Fruit fly (Drosophila melanogaster) S2 (cell line): ENCODE data around the gene AnxB11.

Experiments used
- CG8478 ChIP-seq: fragments of >200 bp; optimal IDR thresholded peaks from 2 replicates; lab custom pipeline; 2018
- CTCF ChIP-seq, 2 experiments: fragments of >200 bp; optimal IDR thresholded peaks; 2 replicates each; lab custom pipeline; 2018

The AnxB11 gene

DNA sequence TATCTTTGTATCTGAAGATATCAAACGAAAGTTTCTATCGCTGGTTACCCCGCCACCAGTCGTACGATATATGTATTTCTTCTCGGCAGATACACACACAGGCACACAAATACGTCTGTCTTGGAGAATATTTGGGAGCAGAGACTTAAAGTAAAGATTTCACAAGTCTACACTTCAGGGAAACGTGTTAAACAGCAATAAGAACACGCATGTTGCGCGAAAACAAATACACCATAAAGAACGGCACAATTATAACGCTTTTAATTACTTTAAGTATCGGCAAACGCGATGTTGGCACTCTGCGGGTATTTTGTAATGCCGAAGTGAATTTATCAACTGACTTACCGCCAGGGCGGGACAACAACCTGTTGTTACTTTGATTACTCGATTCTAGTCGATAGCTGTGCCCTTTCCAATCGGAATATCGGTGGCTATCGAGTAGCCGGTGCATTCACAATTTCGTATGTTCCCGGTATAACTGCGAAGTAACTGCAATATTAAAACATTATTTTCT is at the start of gene AnxB11:
Gene AnxB11 (minus strand): TSS at position 367 of the 514 bp plus-strand sequence.
- no peak for TF ChIP-seq CG8478 (lab: Kevin White, UChicago)
- no peak for TF ChIP-seq CTCF (optimal IDR thresholded peaks at IDR 0.05; lab: Kevin White, UChicago)

DNA sequence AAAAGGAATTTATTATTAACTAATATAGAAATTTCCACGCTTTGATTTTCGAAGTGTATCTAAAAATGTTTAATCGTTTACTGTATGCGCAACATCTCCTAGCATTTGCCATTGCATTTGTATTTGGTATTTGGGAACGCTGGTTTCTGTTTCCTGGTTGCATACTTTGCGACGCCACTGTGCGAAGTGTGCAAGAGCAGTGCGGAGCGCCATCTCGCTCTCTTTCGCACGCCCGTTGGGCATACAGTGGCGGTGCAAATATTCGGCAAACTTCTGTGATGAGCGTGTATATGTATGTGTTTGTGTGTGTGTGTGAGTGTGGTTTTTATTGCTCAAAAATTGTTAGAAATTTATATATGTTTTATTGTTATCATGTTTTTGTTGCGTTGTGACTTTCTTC is 36.5 kb upstream of the AnxB11 start:
- TF ChIP-seq CTCF (optimal IDR thresholded peaks at IDR 0.05; lab: Kevin White, UChicago), result no peak
- TF ChIP-seq CG8478 (lab: Kevin White, UChicago), result no peak

DNA sequence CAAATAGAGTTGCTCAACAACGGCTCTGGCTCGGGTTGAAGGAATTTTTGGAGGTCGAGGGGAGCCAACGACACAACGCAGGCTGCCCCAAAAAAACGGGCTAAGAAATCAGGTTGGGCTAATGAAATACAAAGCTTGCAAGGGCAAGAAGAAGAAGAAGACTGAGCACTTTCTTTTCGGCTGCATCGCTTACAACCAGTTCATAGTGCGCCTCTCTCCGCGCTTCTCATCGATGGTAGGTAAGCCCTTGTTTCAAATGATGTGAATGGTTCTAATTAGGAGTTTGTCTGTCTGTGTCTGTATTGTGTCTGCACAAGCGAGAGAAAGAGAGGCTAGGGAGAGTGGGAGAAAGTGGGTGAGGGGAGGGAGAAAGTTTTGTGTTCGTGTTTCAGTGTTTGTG is 34.5 kb upstream of the AnxB11 start:
- no peak for TF ChIP-seq CG8478 (lab: Kevin White, UChicago)
- TF ChIP-seq CTCF (optimal IDR thresholded peaks at IDR 0.05; lab: Kevin White, UChicago), result no peak

DNA sequence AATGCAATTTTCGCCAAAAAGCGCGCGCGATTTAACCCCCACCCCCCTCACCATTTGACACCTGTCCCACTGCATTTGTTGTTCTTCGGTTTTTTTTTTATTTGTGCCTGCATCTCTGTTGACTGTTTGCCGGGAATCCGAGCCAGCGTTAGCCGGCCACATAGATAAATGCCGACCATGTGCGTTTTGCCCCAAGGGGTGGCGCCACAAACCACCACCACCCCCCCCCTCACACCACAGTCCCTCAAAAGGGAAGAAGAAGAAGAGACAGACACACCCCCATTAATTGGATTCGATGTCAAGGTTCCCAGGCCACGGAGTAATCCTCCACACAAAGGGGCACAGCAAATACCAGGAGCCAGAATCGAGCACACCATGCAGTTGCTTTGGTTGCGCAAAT is 27.3 kb upstream of the AnxB11 start:
- TF ChIP-seq CG8478 (lab: Kevin White, UChicago), result no peak
- TF ChIP-seq CTCF (optimal IDR thresholded peaks at IDR 0.05; lab: Kevin White, UChicago), result no peak

DNA sequence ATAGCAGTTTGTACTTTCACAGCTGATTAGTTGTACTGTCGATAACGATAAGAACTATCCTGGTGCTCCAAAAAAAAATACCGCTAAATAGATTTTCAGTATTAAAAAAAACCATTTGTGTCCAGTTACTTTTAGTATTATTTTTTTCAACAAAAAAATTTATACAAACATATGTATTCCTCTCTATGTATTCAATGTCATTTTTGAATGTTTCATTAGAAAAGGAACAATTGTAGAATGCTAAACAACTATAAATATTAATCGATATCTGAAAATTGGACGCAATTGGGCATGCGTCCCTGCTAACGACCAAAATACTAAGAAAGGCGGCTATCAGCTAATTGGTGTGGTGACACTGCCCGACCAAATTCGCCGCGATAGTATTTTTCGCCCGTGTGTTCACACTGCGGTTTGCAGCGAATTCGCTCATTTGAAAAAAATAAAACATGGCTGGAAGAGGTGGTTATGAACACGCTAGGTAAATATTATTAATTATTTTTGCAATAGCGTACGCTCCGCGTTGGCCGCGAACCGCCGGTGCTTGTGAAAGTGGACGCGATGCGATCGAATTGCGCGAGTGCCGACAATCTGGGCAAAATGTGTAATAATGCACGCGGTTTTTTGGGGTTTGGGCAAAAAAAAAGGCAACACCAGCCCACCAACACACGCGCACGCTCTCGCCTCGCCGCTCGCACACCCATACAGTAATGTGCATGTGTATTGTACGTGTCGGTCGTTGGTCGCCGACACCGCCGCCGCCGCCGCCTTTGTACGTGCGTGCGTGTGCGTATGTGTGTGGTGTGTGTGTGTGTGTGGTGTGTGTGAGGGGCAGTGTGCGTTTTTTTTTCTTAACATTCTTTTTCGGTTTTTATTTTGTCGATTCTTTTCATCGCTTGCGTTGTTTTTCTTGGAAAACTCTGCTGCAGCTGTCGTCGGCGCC is 26.5 kb upstream of the AnxB11 start, which contains the start of the genes CG34015 and eIF4H1:
Gene CG34015 (minus strand): TSS at position 51 of the 940 bp plus-strand sequence.
Gene eIF4H1 (plus strand): TSS at position 414 of the 940 bp plus-strand sequence.
- TF ChIP-seq CG8478 (lab: Kevin White, UChicago) (no peak), CTCF (optimal IDR thresholded peaks at IDR 0.05; lab: Kevin White, UChicago) (no peak)

DNA sequence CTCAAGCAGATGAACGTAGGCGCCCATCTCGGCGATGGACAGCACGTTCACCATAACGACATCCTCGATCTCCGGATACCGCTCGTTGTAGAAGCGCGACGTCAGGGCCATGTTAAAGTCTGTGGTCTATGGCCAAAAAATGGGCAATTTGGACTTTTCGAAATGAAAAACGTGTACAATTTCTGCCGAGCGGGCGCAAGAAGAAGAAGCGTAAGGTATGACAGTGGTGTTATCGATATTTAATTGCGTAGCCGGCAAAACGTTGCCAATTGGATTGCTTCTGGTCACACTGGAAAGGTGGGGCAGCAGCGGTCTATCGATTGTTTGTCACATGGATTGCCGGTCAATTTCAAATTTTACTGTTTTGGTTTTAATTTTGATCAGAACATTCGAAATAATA is 24.7 kb upstream of the AnxB11 start, which contains the start of gene eIF2alpha:
Gene eIF2alpha (minus strand): TSS at position 225 of the 400 bp plus-strand sequence.
- no peak for TF ChIP-seq CG8478 (lab: Kevin White, UChicago)
- peak; percentile 10 to 13 for TF ChIP-seq CTCF (optimal IDR thresholded peaks at IDR 0.05; lab: Kevin White, UChicago)

DNA sequence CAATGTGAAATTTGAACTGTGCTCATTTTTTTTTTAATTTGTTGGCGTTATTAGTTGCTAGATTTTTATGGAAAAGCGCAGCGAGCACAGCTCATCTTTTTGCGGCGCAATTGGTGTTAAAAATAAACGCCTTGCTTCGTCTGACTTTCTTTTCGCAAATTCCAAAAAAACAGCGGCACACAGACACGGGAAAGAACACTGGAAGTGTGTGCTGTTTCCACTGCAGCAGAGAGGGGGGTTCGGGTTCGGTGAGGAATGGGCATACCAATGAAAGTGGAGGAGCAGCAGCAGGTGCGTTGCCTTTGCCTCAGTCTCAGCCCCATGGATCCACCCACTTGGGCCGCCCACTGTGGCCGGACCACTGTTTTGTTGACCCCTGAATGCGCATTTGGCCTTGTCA is 20.3 kb upstream of the AnxB11 start:
- TF ChIP-seq CG8478 (lab: Kevin White, UChicago) (no peak), CTCF (optimal IDR thresholded peaks at IDR 0.05; lab: Kevin White, UChicago) (no peak)

DNA sequence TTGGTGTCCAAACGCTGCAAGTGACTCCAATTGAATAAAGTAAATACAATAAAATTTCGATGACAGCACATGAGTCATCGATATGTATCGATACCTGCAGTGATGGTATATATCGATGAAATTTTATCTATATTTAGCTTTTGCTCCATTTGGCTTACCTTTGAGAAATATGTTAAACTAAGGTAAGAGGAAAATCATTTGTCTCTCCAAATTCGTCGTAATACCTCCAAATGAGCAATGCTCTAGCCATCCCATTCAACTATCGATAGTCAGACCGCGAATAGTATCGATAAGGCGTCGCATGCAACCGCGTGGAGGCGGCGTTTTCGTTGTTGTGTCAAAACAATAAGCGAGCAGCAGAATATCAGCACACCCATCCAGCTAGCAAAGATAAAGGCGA is 19.2 kb upstream of the AnxB11 start, which contains the start of the genes Cdc50 and rngo:
Gene Cdc50 (minus strand): TSS at position 52 of the 400 bp plus-strand sequence.
Gene rngo (plus strand): TSS at position 189 of the 400 bp plus-strand sequence.
- TF ChIP-seq CG8478 (lab: Kevin White, UChicago), result no peak
- no peak for TF ChIP-seq CTCF (optimal IDR thresholded peaks at IDR 0.05; lab: Kevin White, UChicago)

DNA sequence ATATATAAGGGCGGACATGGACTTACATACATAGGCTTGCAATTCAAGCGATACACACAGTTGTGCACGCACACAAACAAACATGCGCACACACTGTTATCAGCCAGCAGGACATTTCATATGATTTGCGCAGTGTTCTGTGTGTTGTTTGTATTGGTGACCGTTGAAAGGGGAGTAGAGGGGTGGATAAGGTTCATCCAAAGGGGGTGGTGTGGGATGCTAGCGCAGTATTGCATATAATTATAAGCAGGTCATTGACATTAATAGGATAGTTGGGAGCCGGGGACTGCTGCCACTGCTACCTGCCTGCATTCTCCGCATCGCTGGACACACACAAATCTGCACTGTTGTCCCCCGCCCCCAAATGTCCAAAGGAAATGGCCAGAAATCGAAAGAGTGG is 6.4 kb upstream of the AnxB11 start:
- TF ChIP-seq CTCF (optimal IDR thresholded peaks at IDR 0.05; lab: Kevin White, UChicago) (no peak), CG8478 (lab: Kevin White, UChicago) (no peak)

DNA sequence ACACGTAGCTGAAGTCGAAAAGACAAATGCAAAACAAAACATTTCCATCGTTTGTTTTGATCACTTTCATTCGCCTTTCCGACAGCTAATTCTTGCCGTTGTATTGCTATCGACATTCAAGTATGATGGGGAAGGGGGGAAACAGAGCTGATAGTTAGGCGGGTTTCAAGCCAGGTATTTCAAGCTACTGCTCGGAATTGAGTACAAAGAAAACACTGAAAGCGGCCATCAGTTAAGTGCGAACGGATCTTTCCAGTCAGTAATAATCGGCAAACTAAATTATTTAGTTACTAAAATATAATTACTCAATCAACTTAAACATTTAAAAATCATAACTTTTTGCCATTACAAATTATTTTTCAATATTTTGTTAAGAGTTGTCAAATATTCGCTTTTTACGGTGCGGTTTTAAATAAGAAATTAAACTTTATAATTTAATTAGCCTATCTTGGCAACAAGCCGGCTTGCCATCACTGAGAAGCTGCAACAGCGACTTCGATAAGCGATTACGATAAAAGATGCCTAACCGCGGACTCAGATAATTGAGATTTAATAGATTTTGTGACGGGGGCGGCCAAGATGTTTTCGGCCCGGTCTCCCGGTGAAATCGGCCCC is 5.8 kb upstream of the AnxB11 start:
- TF ChIP-seq CG8478 (lab: Kevin White, UChicago), result no peak
- no peak for TF ChIP-seq CTCF (optimal IDR thresholded peaks at IDR 0.05; lab: Kevin White, UChicago)

DNA sequence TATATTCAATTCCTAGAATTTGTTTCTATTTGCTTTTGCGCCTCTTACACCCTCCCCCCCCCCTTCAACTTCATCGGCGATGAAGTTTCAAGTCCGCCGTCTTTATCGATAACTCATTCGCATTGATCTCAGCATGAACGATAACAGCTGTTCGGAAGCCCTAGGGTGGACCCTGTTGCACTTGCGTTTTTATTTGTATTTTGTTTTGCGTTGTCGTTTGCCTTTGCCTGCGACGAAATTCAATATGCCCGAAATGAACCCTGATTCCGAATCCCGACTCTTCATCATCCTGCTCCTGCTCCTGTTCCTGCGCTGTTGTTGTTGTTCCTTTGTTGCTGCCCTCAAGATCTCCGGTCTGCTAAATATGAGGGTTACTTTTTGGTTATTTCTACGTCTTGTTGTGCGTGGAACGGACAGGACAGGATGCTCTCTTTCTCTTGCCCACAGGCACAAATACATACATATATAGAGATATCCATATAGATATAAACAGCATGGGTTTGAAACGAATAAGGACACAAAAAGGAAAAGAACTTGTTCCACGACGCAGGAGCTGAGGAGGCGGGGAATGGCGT is 4.5 kb upstream of the AnxB11 start:
- no peak for TF ChIP-seq CG8478 (lab: Kevin White, UChicago)
- TF ChIP-seq CTCF (optimal IDR thresholded peaks at IDR 0.05; lab: Kevin White, UChicago), result no peak

DNA sequence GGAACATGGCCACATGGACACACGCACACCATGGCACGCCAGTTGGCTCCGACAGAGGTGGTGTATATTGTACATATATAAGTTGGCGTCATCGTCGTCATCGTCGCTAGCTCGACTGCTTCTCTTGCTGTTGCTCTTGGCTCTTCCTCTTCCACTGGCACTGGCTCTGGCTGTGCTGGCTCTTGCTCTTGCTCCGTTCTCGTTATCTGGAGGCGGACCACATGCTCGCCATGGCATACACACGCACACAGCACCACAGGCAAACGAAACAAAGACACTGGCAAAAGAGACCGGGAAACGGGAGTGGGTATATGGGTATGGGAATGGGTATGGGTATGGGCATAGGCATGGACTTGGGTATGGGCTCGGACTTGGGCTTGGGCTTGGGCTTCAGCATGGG is 3.1 kb upstream of the AnxB11 start:
- no peak for TF ChIP-seq CG8478 (lab: Kevin White, UChicago)
- no peak for TF ChIP-seq CTCF (optimal IDR thresholded peaks at IDR 0.05; lab: Kevin White, UChicago)

DNA sequence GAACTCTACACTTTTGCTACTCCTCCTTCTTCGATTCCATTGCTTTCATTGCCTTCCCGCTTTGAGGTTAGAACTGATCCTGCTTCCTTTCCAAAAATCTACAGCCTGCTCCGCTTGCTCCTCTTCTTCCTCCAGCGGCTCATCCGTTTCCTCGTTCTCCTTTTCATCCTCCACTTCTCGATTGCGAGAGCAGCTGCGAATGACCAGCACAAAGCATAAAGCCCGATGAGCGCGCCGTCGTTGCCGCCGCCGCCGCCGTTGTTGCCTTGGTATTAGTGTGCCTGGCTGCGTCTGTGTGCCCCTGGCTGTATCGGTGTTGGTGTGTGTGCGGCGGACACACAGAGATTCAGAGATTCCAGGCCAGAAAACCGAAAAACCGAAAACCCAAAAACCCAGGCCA is 2.2 kb upstream of the AnxB11 start:
- TF ChIP-seq CG8478 (lab: Kevin White, UChicago), result no peak
- no peak for TF ChIP-seq CTCF (optimal IDR thresholded peaks at IDR 0.05; lab: Kevin White, UChicago)

DNA sequence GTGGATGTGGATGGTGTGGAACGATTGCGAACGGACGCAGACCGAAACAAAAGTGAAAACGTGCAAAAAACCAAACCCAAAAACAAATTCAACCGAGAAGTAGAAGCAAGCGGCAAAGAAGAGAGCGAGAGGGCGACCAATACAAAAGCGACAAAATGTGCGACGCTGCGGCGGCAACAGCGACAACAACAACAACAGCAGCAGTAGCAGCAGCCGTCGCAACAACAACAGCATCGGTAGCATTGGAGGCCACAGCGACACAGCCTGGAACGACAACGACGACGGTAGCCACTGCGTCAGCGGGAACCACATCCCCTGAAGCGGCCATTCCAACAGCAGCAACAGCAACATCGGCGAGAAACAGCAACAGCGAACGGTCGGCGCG is 1.1 kb upstream of the AnxB11 start:
- TF ChIP-seq CG8478 (lab: Kevin White, UChicago) (no peak), CTCF (optimal IDR thresholded peaks at IDR 0.05; lab: Kevin White, UChicago) (no peak)
